Worm (Caenorhabditis elegans) whole organism, young adult: ENCODE data around the gene gop-1.

ENCODE experiments used
- madf-6 ChIP-seq: fragments of 200-800 bp; sonication (Bioruptor generic); IDR thresholded peaks from 2 replicates; pipeline ENCODE4 v1.3.6; 2022; ENCODE audit warnings: missing genetic modification reagents, missing genetic modification characterization, missing compliant biosample characterization
- nhr-90 ChIP-seq: sonication (generic microtip); optimal IDR thresholded peaks from 2 replicates; lab custom pipeline; 2016; ENCODE audit warnings: missing genotype, mild to moderate bottlenecking, missing genetic modification characterization, missing compliant biosample characterization

ce11 chrIII:5248706-5249105 is 5.5 kb upstream of the gop-1 start:
- TF ChIP-seq nhr-90 (tag; lab: Kevin White, UChicago) (no peak), madf-6 (GFP tag; lab: Robert Waterston, UW) (no peak)
